Worm (Caenorhabditis elegans): Measurements from ENCODE around the gene C32D5.11.

DNA sequence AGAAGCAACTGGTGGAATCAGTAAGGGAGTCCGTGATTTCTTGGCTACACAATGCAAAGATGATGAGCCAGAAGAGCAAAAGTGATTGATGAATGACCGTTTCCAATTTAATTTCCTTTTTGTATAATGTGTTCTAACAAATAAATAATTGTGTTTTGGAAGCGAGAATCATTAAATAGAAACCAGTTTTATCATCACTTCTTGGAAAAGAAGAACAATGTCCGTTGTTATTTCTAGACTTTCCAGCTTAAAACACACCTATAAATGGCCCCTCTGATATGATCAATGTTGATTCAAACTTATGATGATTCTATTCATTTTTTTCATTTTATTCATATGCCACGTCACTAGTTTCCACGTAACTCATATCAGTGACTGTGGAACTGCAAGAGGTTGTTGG lies 49.1 kb downstream of the C32D5.11 start, which contains the start of gene C29F5.8:
- TF ChIP-seq med-1 (GFP tag; optimal IDR thresholded peaks at IDR 0.05; ENCODE audit: insufficient read depth) (no peak), T22C8.4 (GFP tag; IDR thresholded peaks at IDR 0.05) (no peak), tab-1 (GFP tag; IDR thresholded peaks at IDR 0.05) (no peak), ztf-23 (GFP tag; IDR thresholded peaks at IDR 0.05) (no peak), ref-1 (GFP tag; conservative IDR thresholded peaks at IDR 0.05) (no peak)

Measured in whole organism, midembryonic.